Worm (Caenorhabditis elegans) whole organism, midembryonic: ENCODE data around the gene F14H8.8.

Experiments
- T22C8.4 ChIP-seq: fragments of 200-800 bp; sonication (Bioruptor generic); IDR thresholded peaks from 2 replicates; pipeline ENCODE4 v1.3.6; 2022; ENCODE audit warnings: missing genetic modification characterization, missing compliant biosample characterization
- cog-1 ChIP-seq: sonication (generic microtip); optimal IDR thresholded peaks from 2 replicates; lab custom pipeline; 2016; ENCODE audit warnings: missing genetic modification characterization, missing compliant biosample characterization
- flt-1 ChIP-seq: fragments of 200-800 bp; sonication (Bioruptor generic); IDR thresholded peaks from 2 replicates; pipeline ENCODE4 v1.3.6; 2022; ENCODE audit warnings: missing genetic modification characterization, missing compliant biosample characterization
- klf-2 ChIP-seq: fragments of 200-800 bp; sonication (Bioruptor generic); conservative IDR thresholded peaks from 2 replicates; pipeline ENCODE4 v1.3.6; 2022; ENCODE audit warnings: missing genetic modification reagents, missing genetic modification characterization, missing compliant biosample characterization
- med-1 ChIP-seq: sonication (generic microtip); optimal IDR thresholded peaks from 2 replicates; lab custom pipeline; 2017; ENCODE audit warnings: missing genetic modification characterization, mild to moderate bottlenecking, missing compliant biosample characterization, antibody characterized with exemption, missing genetic modification reagents; ENCODE audit not compliant: insufficient read depth
- tab-1 ChIP-seq: fragments of 200-800 bp; sonication (Bioruptor generic); IDR thresholded peaks from 2 replicates; pipeline ENCODE4 v1.3.6; 2022; ENCODE audit warnings: missing genetic modification characterization, missing compliant biosample characterization
- ztf-29 ChIP-seq: fragments of 200-800 bp; sonication (Bioruptor generic); IDR thresholded peaks from 2 replicates; pipeline ENCODE4 v1.3.6; 2022; ENCODE audit warnings: missing genetic modification reagents, missing genetic modification characterization, missing compliant biosample characterization

- TF ChIP-seq cog-1 (no peak), klf-2 (no peak), ztf-29 (no peak), med-1 (GFP tag; lab: Kevin White, UChicago) (no peak), tab-1 (GFP tag; lab: Robert Waterston, UW) (no peak), flt-1 (GFP tag; lab: Robert Waterston, UW) (no peak), T22C8.4 (GFP tag; lab: Robert Waterston, UW) (no peak)
Measured at ce11 chrV:15055873-15056272, 26.6 kb downstream of the F14H8.8 start, which contains the start of gene C25D7.16.
